Fruit fly (Drosophila melanogaster) whole organism, embryonic: Measurements from ENCODE around the gene Inx6.

Experiments
- Atf6 ChIP-seq: fragments of 200-800 bp; sonication (Bioruptor generic); IDR thresholded peaks from 2 replicates; pipeline ENCODE4 v1.3.6; 2022; ENCODE audit warnings: missing biosample characterization, missing genetic modification characterization
- BEAF-32 ChIP-seq: fragments of 200-800 bp; sonication (Bioruptor generic); optimal IDR thresholded peaks from 3 replicates; lab custom pipeline; 2017; ENCODE audit warnings: missing biosample characterization, missing genetic modification characterization, mild to moderate bottlenecking, moderate library complexity, missing genetic modification reagents
- C15 ChIP-seq: fragments of 200-800 bp; sonication (Bioruptor generic); IDR thresholded peaks from 3 replicates; pipeline ENCODE4 v1.3.6; 2022; ENCODE audit warnings: missing biosample characterization, missing genetic modification characterization
- CG11695 ChIP-seq: fragments of 200-800 bp; sonication (Bioruptor generic); IDR thresholded peaks from 3 replicates; pipeline ENCODE4 v1.3.6; 2022; ENCODE audit warnings: missing biosample characterization, missing genetic modification characterization
- CG12659 ChIP-seq: fragments of 200-800 bp; sonication (Bioruptor generic); optimal IDR thresholded peaks from 3 replicates; lab custom pipeline; 2017; ENCODE audit warnings: mild to moderate bottlenecking, missing biosample characterization, missing genetic modification reagents, missing genetic modification characterization
- CG13123 ChIP-seq: fragments of 200-800 bp; sonication (Bioruptor generic); optimal IDR thresholded peaks from 2 replicates; lab custom pipeline; 2016; ENCODE audit warnings: missing biosample characterization, missing genetic modification characterization
- CG13287 ChIP-seq: fragments of 200-800 bp; sonication (Bioruptor generic); IDR thresholded peaks from 2 replicates; pipeline ENCODE4 v1.3.6; 2022; ENCODE audit warnings: missing biosample characterization, missing genetic modification characterization; ENCODE audit not compliant: partially characterized antibody
- CG13624 ChIP-seq: fragments of 200-800 bp; sonication (Bioruptor generic); optimal IDR thresholded peaks from 2 replicates; lab custom pipeline; 2016; ENCODE audit warnings: missing biosample characterization, missing genetic modification characterization
- CG15073 ChIP-seq: fragments of 200-800 bp; sonication (Bioruptor generic); optimal IDR thresholded peaks from 2 replicates; lab custom pipeline; 2016; ENCODE audit warnings: missing biosample characterization, missing genetic modification characterization
- CG16813 ChIP-seq: fragments of 200-800 bp; sonication (Bioruptor generic); IDR thresholded peaks from 3 replicates; pipeline ENCODE4 v1.3.6; 2022; ENCODE audit warnings: missing biosample characterization, missing genetic modification characterization; ENCODE audit not compliant: partially characterized antibody
- CG1792 ChIP-seq: fragments of 200-800 bp; sonication (Bioruptor generic); optimal IDR thresholded peaks from 2 replicates; lab custom pipeline; 2016; ENCODE audit warnings: missing biosample characterization, missing genetic modification characterization
- CG2116 ChIP-seq: fragments of 200-800 bp; sonication (Bioruptor generic); optimal IDR thresholded peaks from 3 replicates; lab custom pipeline; 2018; ENCODE audit warnings: missing biosample characterization, mild to moderate bottlenecking, missing genetic modification characterization
- CG2120 ChIP-seq: fragments of 200-800 bp; sonication (Bioruptor generic); optimal IDR thresholded peaks from 3 replicates; lab custom pipeline; 2016; ENCODE audit warnings: missing biosample characterization, missing genetic modification characterization
- CG2678 ChIP-seq: fragments of 200-800 bp; sonication (Bioruptor generic); optimal IDR thresholded peaks from 3 replicates; lab custom pipeline; 2019; ENCODE audit warnings: missing biosample characterization, mild to moderate bottlenecking, missing genetic modification characterization, moderate library complexity
- CG2712 ChIP-seq: fragments of 200-800 bp; optimal IDR thresholded peaks from 3 replicates; lab custom pipeline; 2019; ENCODE audit warnings: missing biosample characterization, mild to moderate bottlenecking, missing genetic modification characterization, moderate library complexity
- CG30020 ChIP-seq: fragments of 200-800 bp; optimal IDR thresholded peaks from 2 replicates; lab custom pipeline; 2019; ENCODE audit warnings: missing biosample characterization, mild to moderate bottlenecking, missing genetic modification characterization, moderate library complexity
- CG6254 ChIP-seq: fragments of 200-800 bp; sonication (Bioruptor generic); optimal IDR thresholded peaks from 3 replicates; lab custom pipeline; 2017; ENCODE audit warnings: mild to moderate bottlenecking, missing biosample characterization, missing genetic modification reagents, missing genetic modification characterization
- CG8281 ChIP-seq: fragments of 200-800 bp; sonication (Bioruptor generic); optimal IDR thresholded peaks from 2 replicates; lab custom pipeline; 2018; ENCODE audit warnings: missing biosample characterization, mild to moderate bottlenecking, missing genetic modification characterization, moderate library complexity
- CG8924 ChIP-seq: fragments of 200-800 bp; optimal IDR thresholded peaks from 3 replicates; lab custom pipeline; 2019; ENCODE audit warnings: missing biosample characterization, mild to moderate bottlenecking, missing genetic modification characterization, moderate library complexity
- CG9609 ChIP-seq: fragments of 200-800 bp; sonication (Bioruptor generic); optimal IDR thresholded peaks from 3 replicates; lab custom pipeline; 2016; ENCODE audit warnings: missing biosample characterization, missing genetic modification characterization
- CG9932 ChIP-seq: fragments of 200-800 bp; sonication (Bioruptor generic); IDR thresholded peaks from 2 replicates; pipeline ENCODE4 v1.3.6; 2022; ENCODE audit warnings: missing biosample characterization, missing genetic modification characterization
- CHES-1-like ChIP-seq: fragments of 200-800 bp; sonication (Bioruptor generic); optimal IDR thresholded peaks from 2 replicates; lab custom pipeline; 2016; ENCODE audit warnings: missing biosample characterization, missing genetic modification characterization
- CTCF ChIP-seq: fragments of 200-800 bp; sonication (Bioruptor generic); optimal IDR thresholded peaks from 2 replicates; lab custom pipeline; 2017; ENCODE audit warnings: missing biosample characterization, mild to moderate bottlenecking, missing genetic modification characterization, moderate library complexity
- CkIIα-i1 ChIP-seq: fragments of 200-800 bp; sonication (Bioruptor generic); IDR thresholded peaks from 2 replicates; pipeline ENCODE4 v1.3.6; 2022; ENCODE audit warnings: missing biosample characterization, missing genetic modification characterization
- E2f2 ChIP-seq: fragments of 200-800 bp; sonication (Bioruptor generic); IDR thresholded peaks from 2 replicates; pipeline ENCODE4 v1.3.6; 2022; ENCODE audit warnings: missing biosample characterization, missing genetic modification characterization
- Opbp ChIP-seq: fragments of 200-800 bp; sonication (Bioruptor generic); IDR thresholded peaks from 3 replicates; pipeline ENCODE4 v1.3.6; 2022; ENCODE audit warnings: missing biosample characterization, missing genetic modification characterization; ENCODE audit not compliant: partially characterized antibody
- Pdp1 ChIP-seq, 2 experiments: fragments of 200-800 bp; sonication (Bioruptor generic); optimal IDR thresholded peaks; 3 replicates each; lab custom pipeline; 2016; ENCODE audit warnings: missing biosample characterization in 2 of 2, missing genetic modification characterization in 2 of 2, mild to moderate bottlenecking in 1 of 2, moderate library complexity in 1 of 2
- Poxn ChIP-seq: fragments of 200-800 bp; sonication (Bioruptor generic); IDR thresholded peaks from 2 replicates; pipeline ENCODE4 v1.3.6; 2022; ENCODE audit warnings: missing biosample characterization, missing genetic modification characterization
- Side ChIP-seq: fragments of 200-800 bp; sonication (Bioruptor generic); optimal IDR thresholded peaks from 2 replicates; lab custom pipeline; 2016; ENCODE audit warnings: missing biosample characterization, missing genetic modification characterization
- TFAM ChIP-seq: fragments of 200-800 bp; sonication (Bioruptor generic); optimal IDR thresholded peaks from 2 replicates; lab custom pipeline; 2017; ENCODE audit warnings: missing biosample characterization, missing genetic modification characterization, inconsistent platforms
- Trl ChIP-seq, 3 experiments: fragments of >200 bp in 2 of 3; fragments of 200-800 bp in 1 of 3; sonication (Bioruptor generic) in 1 of 3; optimal IDR thresholded peaks; 2 replicates in 1 of 3; 3 replicates in 2 of 3; lab custom pipeline; 2016 to 2017; ENCODE audit warnings: missing biosample characterization in 1 of 3, missing genetic modification characterization in 1 of 3
- ato ChIP-seq: fragments of 200-800 bp; sonication (Bioruptor generic); IDR thresholded peaks from 2 replicates; pipeline ENCODE4 v1.3.6; 2022; ENCODE audit warnings: missing biosample characterization, missing genetic modification characterization; ENCODE audit not compliant: partially characterized antibody
- chinmo ChIP-seq: fragments of 200-800 bp; sonication (Bioruptor generic); IDR thresholded peaks from 4 replicates; pipeline ENCODE4 v1.3.6; 2022; ENCODE audit warnings: missing biosample characterization, missing genetic modification characterization; ENCODE audit not compliant: partially characterized antibody
- ci ChIP-seq: fragments of 200-800 bp; sonication (Bioruptor generic); IDR thresholded peaks from 3 replicates; pipeline ENCODE4 v1.3.6; 2022; ENCODE audit warnings: missing biosample characterization, missing genetic modification characterization
- cwo ChIP-seq: fragments of 200-800 bp; sonication (Bioruptor generic); optimal IDR thresholded peaks from 3 replicates; lab custom pipeline; 2017; ENCODE audit warnings: missing biosample characterization, missing genetic modification characterization, mild to moderate bottlenecking, moderate library complexity, missing genetic modification reagents
- da ChIP-seq: fragments of 200-800 bp; sonication (Bioruptor generic); optimal IDR thresholded peaks from 2 replicates; lab custom pipeline; 2016; ENCODE audit warnings: missing biosample characterization, missing genetic modification characterization
- dm ChIP-seq: fragments of 200-800 bp; sonication (Bioruptor generic); optimal IDR thresholded peaks from 3 replicates; lab custom pipeline; 2016; ENCODE audit warnings: missing biosample characterization, missing genetic modification characterization
- gfzf ChIP-seq: fragments of 200-800 bp; sonication (Bioruptor generic); optimal IDR thresholded peaks from 2 replicates; lab custom pipeline; 2016; ENCODE audit warnings: missing biosample characterization, mild to moderate bottlenecking, missing genetic modification characterization, moderate library complexity
- grau ChIP-seq: fragments of 200-800 bp; optimal IDR thresholded peaks from 3 replicates; lab custom pipeline; 2019; ENCODE audit warnings: missing biosample characterization, mild to moderate bottlenecking, missing genetic modification characterization, moderate library complexity
- hb ChIP-seq: fragments of 200-800 bp; sonication (Bioruptor generic); IDR thresholded peaks from 3 replicates; pipeline ENCODE4 v1.3.6; 2022; ENCODE audit warnings: missing biosample characterization, missing genetic modification characterization; ENCODE audit not compliant: partially characterized antibody
- mld ChIP-seq: fragments of 200-800 bp; sonication (Bioruptor generic); IDR thresholded peaks from 3 replicates; pipeline ENCODE4 v1.3.6; 2022; ENCODE audit warnings: missing biosample characterization, missing genetic modification characterization; ENCODE audit not compliant: partially characterized antibody
- nerfin-2 ChIP-seq: fragments of 200-800 bp; sonication (Bioruptor generic); IDR thresholded peaks from 2 replicates; pipeline ENCODE4 v1.3.6; 2022; ENCODE audit warnings: missing biosample characterization, missing genetic modification characterization; ENCODE audit not compliant: partially characterized antibody
- prd ChIP-seq, 3 experiments: fragments of >200 bp in 2 of 3; fragments of 200-800 bp in 1 of 3; sonication (Bioruptor generic) in 1 of 3; optimal IDR thresholded peaks in 2 of 3; IDR thresholded peaks in 1 of 3; 2 replicates in 2 of 3; 3 replicates in 1 of 3; pipeline versions ENCODE4 v1.3.6 to Lab custom; 2017 to 2022; ENCODE audit warnings: missing biosample characterization in 1 of 3, missing genetic modification characterization in 1 of 3
- pum ChIP-seq: fragments of 200-800 bp; sonication (Bioruptor generic); optimal IDR thresholded peaks from 2 replicates; lab custom pipeline; 2016; ENCODE audit warnings: missing biosample characterization, missing genetic modification characterization
- scrt ChIP-seq: fragments of 200-800 bp; sonication (Bioruptor generic); optimal IDR thresholded peaks from 2 replicates; lab custom pipeline; 2018; ENCODE audit warnings: missing biosample characterization, mild to moderate bottlenecking, missing genetic modification characterization, moderate library complexity
- tna ChIP-seq: fragments of 200-800 bp; sonication (Bioruptor generic); IDR thresholded peaks from 2 replicates; pipeline ENCODE4 v1.3.6; 2022; ENCODE audit warnings: missing biosample characterization, missing genetic modification characterization; ENCODE audit not compliant: partially characterized antibody
- unc-4 ChIP-seq: fragments of 200-800 bp; sonication (Bioruptor generic); IDR thresholded peaks from 2 replicates; pipeline ENCODE4 v1.3.6; 2022; ENCODE audit warnings: missing biosample characterization, missing genetic modification characterization; ENCODE audit not compliant: partially characterized antibody
- yki ChIP-seq: fragments of >200 bp; optimal IDR thresholded peaks from 3 replicates; lab custom pipeline; 2018
- zen2 ChIP-seq: fragments of 200-800 bp; sonication (Bioruptor generic); IDR thresholded peaks from 3 replicates; pipeline ENCODE4 v1.3.6; 2022; ENCODE audit warnings: missing biosample characterization, missing genetic modification characterization; ENCODE audit not compliant: partially characterized antibody

The Inx6 gene

dm6 chrX:20251069-20251468 is 18.5 kb downstream of the Inx6 start, which contains the start of the genes CG17068 and Rab10 (continued):
- TF ChIP-seq nerfin-2 (GFP tag; lab: Robert Waterston, UW) (peak; percentile 88), CG9609 (GFP tag; lab: Kevin White, UChicago) (no peak), CHES-1-like (GFP tag; lab: Kevin White, UChicago) (no peak), CTCF (GFP tag; lab: Kevin White, UChicago) (no peak), scrt (GFP tag; lab: Kevin White, UChicago) (peak; percentile 0), CG8281 (tag; lab: Kevin White, UChicago) (no peak), C15 (GFP tag; lab: Robert Waterston, UW) (no peak), CG6254 (GFP tag; lab: Kevin White, UChicago) (no peak), unc-4 (peak; percentile 94), yki (no peak), chinmo (GFP tag; lab: Robert Waterston, UW) (0 out of 4 replicates have a peak, but pooled peaks have one; percentile 53), Side (GFP tag; lab: Kevin White, UChicago) (no peak), CG12659 (GFP tag; lab: Kevin White, UChicago) (peak; percentile 34), cwo (no peak), da (GFP tag; lab: Kevin White, UChicago) (no peak), CkIIα-i1 (GFP tag; lab: Robert Waterston, UW) (no peak), ato (GFP tag; lab: Robert Waterston, UW) (peak; percentile 57), prd (optimal IDR thresholded peaks at IDR 0.05; lab: Kevin White, UChicago) (no peak), prd (GFP tag; IDR thresholded peaks at IDR 0.05; lab: Robert Waterston, UW) (0 out of 3 replicates have a peak, but pooled peaks have one; percentile 8), Trl (optimal IDR thresholded peaks at IDR 0.05; lab: Kevin White, UChicago) (no peak), Trl (GFP tag; optimal IDR thresholded peaks at IDR 0.05; lab: Kevin White, UChicago) (peak; percentile 30), Opbp (GFP tag; lab: Robert Waterston, UW) (peak; percentile 80; the same call in 2 of the 3 replicates), CG16813 (peak; percentile 96), mld (peak; percentile 75), CG8924 (tag; lab: Kevin White, UChicago) (peak; percentile 54), tna (peak; percentile 84), zen2 (GFP tag; lab: Robert Waterston, UW) (peak; percentile 91), gfzf (peak; percentile 32), CG2678 (tag; lab: Kevin White, UChicago) (no peak), ci (GFP tag; lab: Robert Waterston, UW) (no peak), Atf6 (GFP tag; lab: Robert Waterston, UW) (no peak), BEAF-32 (GFP tag; lab: Kevin White, UChicago) (peak; percentile 95), grau (tag; lab: Kevin White, UChicago) (peak; percentile 12), CG1792 (no peak), TFAM (GFP tag; lab: Kevin White, UChicago) (no peak), pum (GFP tag; lab: Kevin White, UChicago) (no peak), E2f2 (GFP tag; lab: Robert Waterston, UW) (peak; percentile 51; the same call in 1 of the 2 replicates), Poxn (GFP tag; lab: Robert Waterston, UW) (no peak), CG13287 (GFP tag; lab: Robert Waterston, UW) (peak; percentile 94), CG9932 (GFP tag; lab: Robert Waterston, UW) (peak; percentile 27; the same call in 1 of the 2 replicates), CG2120 (GFP tag; lab: Kevin White, UChicago) (peak; percentile 32), CG2712 (tag; lab: Kevin White, UChicago) (peak; percentile 31), Pdp1 (GFP tag; optimal IDR thresholded peaks at IDR 0.05; lab: Kevin White, UChicago) (peak in 1 of 2 experiments; percentile 41), CG2116 (GFP tag; lab: Kevin White, UChicago) (peak; percentile 81), CG11695 (GFP tag; lab: Robert Waterston, UW) (no peak), CG13624 (GFP tag; lab: Kevin White, UChicago) (peak; percentile 51), CG13123 (GFP tag; lab: Kevin White, UChicago) (no peak), dm (GFP tag; lab: Kevin White, UChicago) (peak; percentile 53), CG30020 (tag; lab: Kevin White, UChicago) (peak; percentile 37), hb (GFP tag; lab: Robert Waterston, UW) (peak; percentile 93; the same call in 2 of the 3 replicates), CG15073 (GFP tag; lab: Kevin White, UChicago) (no peak)
